Worm (Caenorhabditis elegans): ENCODE results near the gene K02E2.7.

DNA sequence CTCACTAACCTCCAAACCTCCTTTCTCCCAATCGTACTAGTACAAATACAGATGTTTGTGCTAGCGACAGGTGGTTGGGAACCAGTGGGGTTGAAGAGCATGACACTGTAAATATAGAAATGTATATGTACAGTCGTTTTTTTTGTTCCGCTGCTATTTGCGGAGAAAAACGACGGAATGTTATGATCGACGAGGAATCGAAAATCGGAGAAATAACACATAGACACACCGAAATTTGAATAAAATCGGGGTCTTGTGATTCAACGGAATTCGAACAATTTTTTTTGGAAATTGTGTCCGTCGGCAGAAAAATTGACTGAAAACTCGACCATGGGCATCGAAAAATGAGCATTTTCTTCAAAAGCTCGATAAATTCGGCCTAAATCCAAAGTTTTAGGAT, 24.8 kb upstream of the K02E2.7 start, which contains the start of gene F53H2.3:
- TF ChIP-seq Y22D7AL.16 (tag; optimal IDR thresholded peaks at IDR 0.05), result no peak
- TF ChIP-seq unc-55 (GFP tag; optimal IDR thresholded peaks at IDR 0.05), result no peak
- TF ChIP-seq ama-1 (optimal IDR thresholded peaks at IDR 0.05), result no peak
- no peak for TF ChIP-seq ets-4 (tag; optimal IDR thresholded peaks at IDR 0.05)
- no peak for TF ChIP-seq tbx-2 (tag; optimal IDR thresholded peaks at IDR 0.05)
- TF ChIP-seq unc-3 (GFP tag; conservative IDR thresholded peaks at IDR 0.05), result no peak
- TF ChIP-seq unc-3 (tag; optimal IDR thresholded peaks at IDR 0.05), result no peak
- TF ChIP-seq sdc-2 (tag; optimal IDR thresholded peaks at IDR 0.05), result no peak
- TF ChIP-seq tbx-7 (tag; optimal IDR thresholded peaks at IDR 0.05), result no peak
- TF ChIP-seq nhr-11 (tag; optimal IDR thresholded peaks at IDR 0.05), result no peak
- no peak for TF ChIP-seq F13H6.1 (tag; optimal IDR thresholded peaks at IDR 0.05)
- TF ChIP-seq dmd-4 (tag; optimal IDR thresholded peaks at IDR 0.05; ENCODE audit: borderline replicate concordance), result no peak
- TF ChIP-seq dve-1 (tag; optimal IDR thresholded peaks at IDR 0.05), result no peak

Data from whole organism, late embryonic.